Worm (Caenorhabditis elegans): Measurements from ENCODE around the gene grd-5.

The grd-5 gene

ce11 chrV:8631277-8631765 lies 12.5 kb downstream of the grd-5 start, which contains the start of gene atg-18 (continued):
- TF ChIP-seq zag-1 (tag; optimal IDR thresholded peaks at IDR 0.05) (no peak), lin-13 (GFP tag; optimal IDR thresholded peaks at IDR 0.05) (peak; percentile 63), egl-27 (tag; optimal IDR thresholded peaks at IDR 0.05) (peak; percentile 2), sem-4 (tag; optimal IDR thresholded peaks at IDR 0.05) (peak; percentile 56), aly-2 (tag; optimal IDR thresholded peaks at IDR 0.05) (no peak), nhr-12 (tag; optimal IDR thresholded peaks at IDR 0.05) (no peak), C34F6.9 (tag; optimal IDR thresholded peaks at IDR 0.05) (peak; percentile 73), R02D3.7 (tag; optimal IDR thresholded peaks at IDR 0.05) (no peak), ZK546.5 (tag; optimal IDR thresholded peaks at IDR 0.05) (no peak), ztf-1 (GFP tag; conservative IDR thresholded peaks at IDR 0.05) (no peak), nhr-77 (tag; optimal IDR thresholded peaks at IDR 0.05) (no peak), nhr-11 (tag; optimal IDR thresholded peaks at IDR 0.05) (no peak), unc-62 (GFP tag; optimal IDR thresholded peaks at IDR 0.05) (peak; percentile 9)

- TF ChIP-seq dmd-4 (tag; optimal IDR thresholded peaks at IDR 0.05) (no peak), lin-11 (tag; optimal IDR thresholded peaks at IDR 0.05) (no peak), skn-1 (tag; optimal IDR thresholded peaks at IDR 0.05) (no peak), lin-39 (tag; optimal IDR thresholded peaks at IDR 0.05) (no peak), lin-13 (GFP tag; optimal IDR thresholded peaks at IDR 0.05) (no peak), ztf-1 (GFP tag; conservative IDR thresholded peaks at IDR 0.05) (no peak), sma-9 (GFP tag; optimal IDR thresholded peaks at IDR 0.05) (no peak), sma-9 (tag; optimal IDR thresholded peaks at IDR 0.05) (no peak), gmeb-1 (tag; optimal IDR thresholded peaks at IDR 0.05) (no peak), ceh-82 (tag; optimal IDR thresholded peaks at IDR 0.05) (no peak), peb-1 (tag; optimal IDR thresholded peaks at IDR 0.05) (no peak), nhr-23 (tag; optimal IDR thresholded peaks at IDR 0.05) (no peak), snpc-4 (tag; optimal IDR thresholded peaks at IDR 0.05) (no peak)
These were observed 14.0 kb downstream of the grd-5 start for ce11 chrV:8632788-8633187.

- TF ChIP-seq crh-2 (tag; optimal IDR thresholded peaks at IDR 0.05) (no peak), ceh-16 (tag; optimal IDR thresholded peaks at IDR 0.05) (no peak), nhr-11 (tag; optimal IDR thresholded peaks at IDR 0.05) (no peak)
These were observed 16.7 kb downstream of the grd-5 start, which contains the start of gene oac-29 for ce11 chrV:8635575-8635974. Gene oac-29, minus strand, starts transcription at chrV:8635675.

ce11 chrV:8636907-8637306 lies 18.1 kb downstream of the grd-5 start, which contains the start of gene grl-12:
Gene grl-12, minus strand, starts transcription at chrV:8637007.
- no peak for TF ChIP-seq ztf-1 (GFP tag; conservative IDR thresholded peaks at IDR 0.05)
- TF ChIP-seq lin-39 (tag; optimal IDR thresholded peaks at IDR 0.05), result no peak
- no peak for TF ChIP-seq blmp-1 (tag; optimal IDR thresholded peaks at IDR 0.05; ENCODE audit: insufficient read depth)
- TF ChIP-seq mab-5 (tag; optimal IDR thresholded peaks at IDR 0.05), result no peak
- TF ChIP-seq nhr-77 (tag; optimal IDR thresholded peaks at IDR 0.05), result no peak
- TF ChIP-seq sma-9 (GFP tag; optimal IDR thresholded peaks at IDR 0.05), result no peak
- no peak for TF ChIP-seq sma-9 (tag; optimal IDR thresholded peaks at IDR 0.05)
- no peak for TF ChIP-seq nhr-21 (tag; optimal IDR thresholded peaks at IDR 0.05)
- no peak for TF ChIP-seq elt-1 (tag; optimal IDR thresholded peaks at IDR 0.05)
- no peak for TF ChIP-seq snpc-4 (tag; optimal IDR thresholded peaks at IDR 0.05)
- no peak for TF ChIP-seq zag-1 (tag; optimal IDR thresholded peaks at IDR 0.05)
- TF ChIP-seq crh-2 (tag; optimal IDR thresholded peaks at IDR 0.05), result no peak
- TF ChIP-seq sma-3 (GFP tag; optimal IDR thresholded peaks at IDR 0.05), result no peak

ce11 chrV:8637666-8638271 lies 18.9 kb downstream of the grd-5 start, which contains the start of the genes F28A12.10 and acd-4:
Gene F28A12.10, minus strand, starts transcription at chrV:8637766.
Gene acd-4, plus strand, starts transcription at chrV:8638221.
- no peak for TF ChIP-seq nhr-237 (tag; optimal IDR thresholded peaks at IDR 0.05)

ce11 chrV:8641266-8641665 lies 22.4 kb downstream of the grd-5 start, which contains the start of gene F28A12.3:
Gene F28A12.3, minus strand, starts transcription at chrV:8641366.
- no peak for TF ChIP-seq sma-3 (GFP tag; optimal IDR thresholded peaks at IDR 0.05)
- no peak for TF ChIP-seq ceh-82 (tag; optimal IDR thresholded peaks at IDR 0.05)
- TF ChIP-seq unc-62 (GFP tag; optimal IDR thresholded peaks at IDR 0.05), result no peak
- no peak for TF ChIP-seq ceh-16 (tag; optimal IDR thresholded peaks at IDR 0.05)
- TF ChIP-seq alr-1 (tag; optimal IDR thresholded peaks at IDR 0.05), result no peak
- TF ChIP-seq egl-27 (tag; optimal IDR thresholded peaks at IDR 0.05), result no peak
- no peak for TF ChIP-seq ama-1 (optimal IDR thresholded peaks at IDR 0.05)
- no peak for TF ChIP-seq dmd-4 (tag; optimal IDR thresholded peaks at IDR 0.05)
- TF ChIP-seq ztf-1 (GFP tag; conservative IDR thresholded peaks at IDR 0.05), result no peak
- no peak for TF ChIP-seq skn-1 (tag; optimal IDR thresholded peaks at IDR 0.05)
- TF ChIP-seq elt-1 (tag; optimal IDR thresholded peaks at IDR 0.05), result no peak
- no peak for TF ChIP-seq aly-2 (tag; optimal IDR thresholded peaks at IDR 0.05)
- TF ChIP-seq ztf-4 (tag; optimal IDR thresholded peaks at IDR 0.05), result no peak
- no peak for TF ChIP-seq nhr-6 (tag; optimal IDR thresholded peaks at IDR 0.05)
- no peak for TF ChIP-seq nhr-129 (tag; optimal IDR thresholded peaks at IDR 0.05)
- no peak for TF ChIP-seq nhr-25 (tag; optimal IDR thresholded peaks at IDR 0.05)
- no peak for TF ChIP-seq nhr-23 (tag; optimal IDR thresholded peaks at IDR 0.05)

Measured in whole organism, L2 larva.